Worm (Caenorhabditis elegans) whole organism, L4 larva: ENCODE results near the gene F01D5.7.

Source experiments
- D1046.2 ChIP-seq: fragments of 200-800 bp; sonication (Bioruptor generic); IDR thresholded peaks from 2 replicates; pipeline ENCODE4 v1.3.6; 2022; ENCODE audit warnings: missing genetic modification characterization, missing compliant biosample characterization
- F10B5.3 ChIP-seq: sonication (generic microtip); optimal IDR thresholded peaks from 2 replicates; lab custom pipeline; 2016; ENCODE audit warnings: mild to moderate bottlenecking, missing genetic modification characterization, missing compliant biosample characterization
- F26F4.8 ChIP-seq: fragments of 200-800 bp; sonication (Bioruptor generic); conservative IDR thresholded peaks from 2 replicates; pipeline ENCODE4 v1.3.6; 2022; ENCODE audit warnings: missing genetic modification characterization, missing compliant biosample characterization
- F37D6.2 ChIP-seq: sonication (generic microtip); optimal IDR thresholded peaks from 2 replicates; lab custom pipeline; 2016; ENCODE audit warnings: mild to moderate bottlenecking, missing genetic modification characterization, missing compliant biosample characterization
- T20F7.1 ChIP-seq: fragments of 200-800 bp; sonication (Bioruptor generic); optimal IDR thresholded peaks from 2 replicates; lab custom pipeline; 2018; ENCODE audit warnings: mild to moderate bottlenecking, missing genetic modification characterization, missing compliant biosample characterization
- Y48G9A.11 ChIP-seq: fragments of 200-800 bp; sonication (Bioruptor generic); IDR thresholded peaks from 2 replicates; pipeline ENCODE4 v1.3.6; 2022; ENCODE audit warnings: missing genetic modification reagents, missing genetic modification characterization, missing compliant biosample characterization
- Y5F2A.4 ChIP-seq: fragments of 200-800 bp; sonication (Bioruptor generic); optimal IDR thresholded peaks from 2 replicates; lab custom pipeline; 2018; ENCODE audit warnings: mild to moderate bottlenecking, missing genetic modification characterization, missing compliant biosample characterization
- aha-1 ChIP-seq: fragments of 150-350 bp; peaks from one replicate; lab custom pipeline; 2014; ENCODE audit warnings: missing biosample characterization, missing genetic modification characterization
- ama-1 ChIP-seq: fragments of 150-350 bp; optimal IDR thresholded peaks from 2 replicates; lab custom pipeline; 2014; ENCODE audit warnings: inconsistent platforms, mixed read lengths
- ceh-20 ChIP-seq: fragments of 200-800 bp; sonication (Bioruptor generic); IDR thresholded peaks from 2 replicates; pipeline ENCODE4 v1.3.6; 2022; ENCODE audit warnings: missing genetic modification reagents, missing genetic modification characterization, missing compliant biosample characterization
- ceh-44 ChIP-seq: fragments of 200-800 bp; sonication (Bioruptor generic); IDR thresholded peaks from 2 replicates; pipeline ENCODE4 v1.3.6; 2022; ENCODE audit warnings: missing genetic modification reagents, missing genetic modification characterization, missing compliant biosample characterization
- ces-1 ChIP-seq: fragments of 150-350 bp; sonication (generic microtip); optimal IDR thresholded peaks from 4 replicates; lab custom pipeline; 2014; ENCODE audit warnings: missing biosample characterization, missing genetic modification reagents, missing genetic modification characterization
- daf-16 ChIP-seq, 3 experiments: sonication (generic microtip); optimal IDR thresholded peaks; 2 replicates each; lab custom pipeline; 2016 to 2017; ENCODE audit warnings: missing genetic modification characterization in 3 of 3, missing genetic modification reagents in 3 of 3, mild to moderate bottlenecking in 2 of 3, missing compliant biosample characterization in 2 of 3, missing biosample characterization in 1 of 3, moderate library complexity in 1 of 3
- dmd-6 ChIP-seq: fragments of 200-800 bp; sonication (Bioruptor generic); IDR thresholded peaks from 2 replicates; pipeline ENCODE4 v1.3.6; 2022; ENCODE audit warnings: missing genetic modification reagents, missing genetic modification characterization, missing compliant biosample characterization
- dpl-1 ChIP-seq: fragments of 150-350 bp; optimal IDR thresholded peaks from 2 replicates; lab custom pipeline; 2014; ENCODE audit warnings: missing biosample characterization, missing genetic modification reagents, missing genetic modification characterization
- dve-1 ChIP-seq: sonication (generic microtip); optimal IDR thresholded peaks from 2 replicates; lab custom pipeline; 2017; ENCODE audit warnings: antibody characterized with exemption, mild to moderate bottlenecking, missing genetic modification characterization, missing compliant biosample characterization; ENCODE audit not compliant: insufficient read depth
- hlh-11 ChIP-seq: fragments of 200-800 bp; sonication (Bioruptor generic); optimal IDR thresholded peaks from 2 replicates; lab custom pipeline; 2018; ENCODE audit warnings: mild to moderate bottlenecking, missing genetic modification characterization, missing compliant biosample characterization
- hlh-30 ChIP-seq: sonication (generic microtip); optimal IDR thresholded peaks from 2 replicates; lab custom pipeline; 2017; ENCODE audit warnings: antibody characterized with exemption, mild to moderate bottlenecking, missing genetic modification characterization, missing compliant biosample characterization; ENCODE audit not compliant: insufficient read depth
- hmg-1.1 ChIP-seq: fragments of 200-800 bp; sonication (Bioruptor generic); IDR thresholded peaks from 2 replicates; pipeline ENCODE4 v1.3.6; 2022; ENCODE audit warnings: missing genetic modification reagents, missing genetic modification characterization, missing compliant biosample characterization
- lin-13 ChIP-seq: fragments of 150-350 bp; optimal IDR thresholded peaks from 2 replicates; lab custom pipeline; 2014; ENCODE audit warnings: missing biosample characterization, missing genetic modification reagents, missing genetic modification characterization
- lin-29 ChIP-seq: fragments of 200-800 bp; sonication (Bioruptor generic); IDR thresholded peaks from 2 replicates; pipeline ENCODE4 v1.3.6; 2022; ENCODE audit warnings: missing genetic modification reagents, missing genetic modification characterization, missing compliant biosample characterization
- lir-3 ChIP-seq: sonication (generic microtip); optimal IDR thresholded peaks from 2 replicates; lab custom pipeline; 2016; ENCODE audit warnings: mild to moderate bottlenecking, missing genetic modification characterization, missing compliant biosample characterization
- mdl-1 ChIP-seq, 2 experiments: fragments of 150-350 bp in 1 of 2; sonication (generic microtip) in 1 of 2; optimal IDR thresholded peaks; 2 replicates each; lab custom pipeline; 2014 to 2017; ENCODE audit warnings: missing biosample characterization in 2 of 2, missing genetic modification characterization in 2 of 2
- mes-2 ChIP-seq: sonication (generic microtip); optimal IDR thresholded peaks from 2 replicates; lab custom pipeline; 2016; ENCODE audit warnings: missing genotype, mild to moderate bottlenecking, missing genetic modification characterization, missing compliant biosample characterization; ENCODE audit not compliant: poor library complexity, severe bottlenecking
- nhr-11 ChIP-seq: fragments of 150-350 bp; optimal IDR thresholded peaks from 2 replicates; lab custom pipeline; 2014; ENCODE audit warnings: missing biosample characterization, missing genetic modification characterization
- nhr-111 ChIP-seq: fragments of 200-800 bp; sonication (Bioruptor generic); optimal IDR thresholded peaks from 2 replicates; lab custom pipeline; 2018; ENCODE audit warnings: mild to moderate bottlenecking, missing genetic modification characterization, missing compliant biosample characterization
- nhr-28 ChIP-seq: fragments of 150-350 bp; optimal IDR thresholded peaks from 2 replicates; lab custom pipeline; 2014; ENCODE audit warnings: missing biosample characterization, missing genetic modification characterization
- nhr-41 ChIP-seq: fragments of 200-800 bp; sonication (Bioruptor generic); IDR thresholded peaks from 2 replicates; pipeline ENCODE4 v1.3.6; 2022; ENCODE audit warnings: missing genetic modification reagents, missing genetic modification characterization, missing compliant biosample characterization
- nhr-42 ChIP-seq: fragments of 200-800 bp; sonication (Bioruptor generic); IDR thresholded peaks from 2 replicates; pipeline ENCODE4 v1.3.6; 2022; ENCODE audit warnings: missing genetic modification characterization, missing compliant biosample characterization
- nhr-6 ChIP-seq: fragments of 150-350 bp; optimal IDR thresholded peaks from 2 replicates; lab custom pipeline; 2014; ENCODE audit warnings: missing biosample characterization, missing genetic modification characterization
- nhr-77 ChIP-seq: fragments of 150-350 bp; optimal IDR thresholded peaks from 2 replicates; lab custom pipeline; 2014; ENCODE audit warnings: missing biosample characterization, missing genetic modification characterization
- rbr-2 ChIP-seq: sonication (generic microtip); optimal IDR thresholded peaks from 2 replicates; lab custom pipeline; 2016; ENCODE audit warnings: missing genotype, missing genetic modification characterization, missing compliant biosample characterization
- saeg-2 ChIP-seq: fragments of 200-800 bp; sonication (Bioruptor generic); IDR thresholded peaks from 2 replicates; pipeline ENCODE4 v1.3.6; 2022; ENCODE audit warnings: missing genetic modification reagents, missing genetic modification characterization, missing compliant biosample characterization
- set-16 ChIP-seq: fragments of 200-800 bp; sonication (Bioruptor generic); IDR thresholded peaks from 2 replicates; pipeline ENCODE4 v1.3.6; 2022; ENCODE audit warnings: missing genetic modification reagents, missing genetic modification characterization, missing compliant biosample characterization
- tra-1 ChIP-seq: fragments of 200-800 bp; sonication (Bioruptor generic); IDR thresholded peaks from 2 replicates; pipeline ENCODE4 v1.3.6; 2022; ENCODE audit warnings: missing genetic modification reagents, missing genetic modification characterization, missing compliant biosample characterization
- unc-130 ChIP-seq: sonication (generic microtip); optimal IDR thresholded peaks from 2 replicates; lab custom pipeline; 2016; ENCODE audit warnings: missing genetic modification reagents, missing genetic modification characterization, missing compliant biosample characterization
- unc-39 ChIP-seq: sonication (generic microtip); optimal IDR thresholded peaks from 2 replicates; lab custom pipeline; 2017; ENCODE audit warnings: missing biosample characterization, missing genetic modification characterization
- zag-1 ChIP-seq: fragments of 150-350 bp; optimal IDR thresholded peaks from 2 replicates; lab custom pipeline; 2014; ENCODE audit warnings: missing biosample characterization, missing genetic modification characterization

The F01D5.7 gene

ce11 chrII:14044199-14044598, 35.7 kb downstream of the F01D5.7 start (continued):
- TF ChIP-seq aha-1 (tag; lab: Kevin White, UChicago) (peak; percentile 99), unc-39 (no peak), lin-13 (GFP tag; lab: Kevin White, UChicago) (peak; percentile 52), mdl-1 (tag; optimal IDR thresholded peaks at IDR 0.05; lab: Kevin White, UChicago) (peak; percentile 64 to 93), dpl-1 (GFP tag; lab: Kevin White, UChicago) (peak; percentile 34), tra-1 (peak; percentile 72), rbr-2 (tag; lab: Kevin White, UChicago) (peak; percentile 55), dve-1 (tag; lab: Kevin White, UChicago) (peak; percentile 96), ama-1 (lab: Kevin White, UChicago) (peak; percentile 30), mes-2 (peak; percentile 64), nhr-11 (tag; lab: Kevin White, UChicago) (peak; percentile 91), nhr-77 (tag; lab: Kevin White, UChicago) (peak; percentile 97), set-16 (GFP tag; lab: Robert Waterston, UW) (peak; percentile 61), F37D6.2 (peak; percentile 49), nhr-6 (tag; lab: Kevin White, UChicago) (peak; percentile 25), hmg-1.1 (GFP tag; lab: Robert Waterston, UW) (peak; percentile 67; the same call in 1 of the 2 replicates), Y5F2A.4 (GFP tag; lab: Kevin White, UChicago) (no peak), nhr-111 (no peak), saeg-2 (no peak), lir-3 (no peak), T20F7.1 (GFP tag; lab: Kevin White, UChicago) (peak; percentile 49), lin-29 (GFP tag; lab: Robert Waterston, UW) (no peak)
- TF ChIP-seq, all 104 proteins: peak for 40

ce11 chrII:14045235-14045634, 36.8 kb downstream of the F01D5.7 start:
- TF ChIP-seq hlh-11 (peak; percentile 36), dve-1 (tag; lab: Kevin White, UChicago) (peak; percentile 30), nhr-42 (0 out of 2 replicates have a peak, but pooled peaks have one; percentile 14), mdl-1 (tag; optimal IDR thresholded peaks at IDR 0.05; lab: Kevin White, UChicago) (peak in 1 of 2 experiments; percentile 23), hlh-30 (tag; lab: Kevin White, UChicago) (peak; percentile 30), unc-39 (no peak), daf-16 (GFP tag; optimal IDR thresholded peaks at IDR 0.05; lab: Kevin White, UChicago) (no peak), daf-16 (tag; optimal IDR thresholded peaks at IDR 0.05; lab: Kevin White, UChicago) (peak; percentile 71), lir-3 (no peak), dmd-6 (GFP tag; lab: Robert Waterston, UW) (peak; percentile 30), F10B5.3 (tag; lab: Kevin White, UChicago) (no peak)
- TF ChIP-seq, all 104 proteins: peak for 7

- TF ChIP-seq nhr-11 (tag; lab: Kevin White, UChicago) (no peak), aha-1 (tag; lab: Kevin White, UChicago) (peak; percentile 50)
These were observed 37.5 kb downstream of the F01D5.7 start for ce11 chrII:14045934-14046470.

- no peak for TF ChIP-seq nhr-41 (GFP tag; lab: Robert Waterston, UW)
- no peak for TF ChIP-seq zag-1
- TF ChIP-seq ceh-44 (GFP tag; lab: Robert Waterston, UW), result no peak
- TF ChIP-seq D1046.2 (GFP tag; lab: Robert Waterston, UW), result peak; percentile 63; the same call in 1 of the 2 replicates
- no peak for TF ChIP-seq F26F4.8 (GFP tag; lab: Robert Waterston, UW)
- TF ChIP-seq nhr-11 (tag; lab: Kevin White, UChicago), result no peak
- TF ChIP-seq nhr-28 (tag; lab: Kevin White, UChicago), result peak; percentile 22
- TF ChIP-seq unc-130, result no peak
- TF ChIP-seq nhr-42, result 0 out of 2 replicates have a peak, but pooled peaks have one; percentile 21
- no peak for TF ChIP-seq ces-1 (GFP tag; lab: Kevin White, UChicago)
- TF ChIP-seq daf-16 (GFP tag; optimal IDR thresholded peaks at IDR 0.05; lab: Kevin White, UChicago), result peak in 1 of 2 experiments; percentile 28
- TF ChIP-seq daf-16 (tag; optimal IDR thresholded peaks at IDR 0.05; lab: Kevin White, UChicago), result no peak
- TF ChIP-seq Y48G9A.11 (GFP tag; lab: Robert Waterston, UW), result no peak
- no peak for TF ChIP-seq F10B5.3 (tag; lab: Kevin White, UChicago)
- TF ChIP-seq ceh-20, result no peak
- TF ChIP-seq, all 104 proteins: peak for 4
These were observed 38.0 kb downstream of the F01D5.7 start for ce11 chrII:14046491-14046890.
